Fruit fly (Drosophila melanogaster) whole organism, embryonic: ENCODE results near the gene CG43147.

Experiments used
- Atf-2 ChIP-seq: fragments of 200-800 bp; sonication (Bioruptor generic); optimal IDR thresholded peaks from 2 replicates; lab custom pipeline; 2016; ENCODE audit warnings: missing biosample characterization, missing genetic modification characterization
- CG11723 ChIP-seq: fragments of 200-800 bp; sonication (Bioruptor generic); optimal IDR thresholded peaks from 2 replicates; lab custom pipeline; 2017; ENCODE audit warnings: missing biosample characterization, mild to moderate bottlenecking, missing genetic modification characterization
- CG12155 ChIP-seq: fragments of 200-800 bp; sonication (Bioruptor generic); optimal IDR thresholded peaks from 3 replicates; lab custom pipeline; 2016; ENCODE audit warnings: missing biosample characterization, missing genetic modification characterization
- CG13296 ChIP-seq: fragments of 200-800 bp; sonication (Bioruptor generic); optimal IDR thresholded peaks from 3 replicates; lab custom pipeline; 2018; ENCODE audit warnings: missing biosample characterization, mild to moderate bottlenecking, missing genetic modification characterization
- CG13894 ChIP-seq: fragments of 200-800 bp; sonication (Bioruptor generic); optimal IDR thresholded peaks from 3 replicates; lab custom pipeline; 2018; ENCODE audit warnings: missing biosample characterization, mild to moderate bottlenecking, missing genetic modification characterization, moderate library complexity
- CG1603 ChIP-seq: fragments of 200-800 bp; sonication (Bioruptor generic); optimal IDR thresholded peaks from 2 replicates; lab custom pipeline; 2019; ENCODE audit warnings: missing biosample characterization, mild to moderate bottlenecking, missing genetic modification characterization, moderate library complexity
- CG18476 ChIP-seq: fragments of 200-800 bp; sonication (Bioruptor generic); optimal IDR thresholded peaks from 2 replicates; lab custom pipeline; 2016; ENCODE audit warnings: missing biosample characterization, mild to moderate bottlenecking, missing genetic modification characterization
- CG2116 ChIP-seq: fragments of 200-800 bp; sonication (Bioruptor generic); optimal IDR thresholded peaks from 3 replicates; lab custom pipeline; 2018; ENCODE audit warnings: missing biosample characterization, mild to moderate bottlenecking, missing genetic modification characterization
- CG6254 ChIP-seq: fragments of 200-800 bp; sonication (Bioruptor generic); optimal IDR thresholded peaks from 3 replicates; lab custom pipeline; 2017; ENCODE audit warnings: mild to moderate bottlenecking, missing biosample characterization, missing genetic modification reagents, missing genetic modification characterization
- CG7556 ChIP-seq: fragments of 200-800 bp; sonication (Bioruptor generic); optimal IDR thresholded peaks from 2 replicates; lab custom pipeline; 2017; ENCODE audit warnings: missing biosample characterization, mild to moderate bottlenecking, missing genetic modification characterization
- CG8290 ChIP-seq, 3 experiments: fragments of 200-800 bp; sonication (Bioruptor generic); optimal IDR thresholded peaks; 2 replicates each; lab custom pipeline; 2016 to 2019; ENCODE audit warnings: missing biosample characterization in 3 of 3, missing genetic modification characterization in 3 of 3, mild to moderate bottlenecking in 2 of 3, moderate library complexity in 1 of 3
- CG8478 ChIP-seq: fragments of >200 bp; optimal IDR thresholded peaks from 2 replicates; lab custom pipeline; 2018
- CG8765 ChIP-seq: fragments of 200-800 bp; sonication (Bioruptor generic); IDR thresholded peaks from 2 replicates; pipeline ENCODE4 v1.3.6; 2022; ENCODE audit warnings: missing biosample characterization, missing genetic modification characterization
- Dip2 ChIP-seq: fragments of 200-800 bp; sonication (Bioruptor generic); IDR thresholded peaks from 2 replicates; pipeline ENCODE4 v1.3.6; 2022; ENCODE audit warnings: missing biosample characterization, missing genetic modification characterization
- ERR ChIP-seq: fragments of 200-800 bp; sonication (Bioruptor generic); optimal IDR thresholded peaks from 2 replicates; lab custom pipeline; 2016; ENCODE audit warnings: missing biosample characterization, missing genetic modification characterization
- Ets65A ChIP-seq: fragments of 200-800 bp; sonication (Bioruptor generic); peaks from one replicate; lab custom pipeline; 2016; ENCODE audit warnings: missing biosample characterization, missing genetic modification characterization
- Max ChIP-seq: fragments of 200-800 bp; sonication (Bioruptor generic); optimal IDR thresholded peaks from 2 replicates; lab custom pipeline; 2016; ENCODE audit warnings: missing biosample characterization, mild to moderate bottlenecking, missing genetic modification characterization
- Myb ChIP-seq: fragments of 200-800 bp; sonication (Bioruptor generic); optimal IDR thresholded peaks from 2 replicates; lab custom pipeline; 2016; ENCODE audit warnings: missing biosample characterization, missing genetic modification characterization
- NK7.1 ChIP-seq: fragments of 200-800 bp; sonication (Bioruptor generic); optimal IDR thresholded peaks from 3 replicates; lab custom pipeline; 2016; ENCODE audit warnings: missing biosample characterization, missing genetic modification characterization
- Nf-YA ChIP-seq: fragments of 200-800 bp; sonication (Bioruptor generic); IDR thresholded peaks from 2 replicates; pipeline ENCODE4 v1.3.6; 2022; ENCODE audit warnings: missing biosample characterization, missing genetic modification characterization
- Pdp1 ChIP-seq, 2 experiments: fragments of 200-800 bp; sonication (Bioruptor generic); optimal IDR thresholded peaks; 3 replicates each; lab custom pipeline; 2016; ENCODE audit warnings: missing biosample characterization in 2 of 2, missing genetic modification characterization in 2 of 2, mild to moderate bottlenecking in 1 of 2, moderate library complexity in 1 of 2
- Xrp1 ChIP-seq: fragments of 200-800 bp; sonication (Bioruptor generic); IDR thresholded peaks from 2 replicates; pipeline ENCODE4 v1.3.6; 2022; ENCODE audit warnings: missing biosample characterization, missing genetic modification characterization
- dati ChIP-seq: fragments of 200-800 bp; sonication (Bioruptor generic); IDR thresholded peaks from 2 replicates; pipeline ENCODE4 v1.3.6; 2022; ENCODE audit warnings: missing biosample characterization, missing genetic modification characterization
- gce ChIP-seq: fragments of 200-800 bp; sonication (Bioruptor generic); IDR thresholded peaks from 3 replicates; pipeline ENCODE4 v1.3.6; 2022; ENCODE audit warnings: missing biosample characterization, missing genetic modification characterization
- nerfin-2 ChIP-seq: fragments of 200-800 bp; sonication (Bioruptor generic); IDR thresholded peaks from 2 replicates; pipeline ENCODE4 v1.3.6; 2022; ENCODE audit warnings: missing biosample characterization, missing genetic modification characterization; ENCODE audit not compliant: partially characterized antibody
- odd ChIP-seq: fragments of 200-800 bp; sonication (Bioruptor generic); optimal IDR thresholded peaks from 2 replicates; lab custom pipeline; 2017; ENCODE audit warnings: missing biosample characterization, mild to moderate bottlenecking, missing genetic modification characterization
- onecut ChIP-seq: fragments of 200-800 bp; sonication (Bioruptor generic); IDR thresholded peaks from 2 replicates; pipeline ENCODE4 v1.3.6; 2022; ENCODE audit warnings: missing biosample characterization, missing genetic modification characterization
- pros ChIP-seq: fragments of 200-800 bp; sonication (Bioruptor generic); optimal IDR thresholded peaks from 3 replicates; lab custom pipeline; 2019; ENCODE audit warnings: missing biosample characterization, mild to moderate bottlenecking, missing genetic modification characterization, moderate library complexity
- ranshi ChIP-seq: fragments of 200-800 bp; sonication (Bioruptor generic); IDR thresholded peaks from 2 replicates; pipeline ENCODE4 v1.3.6; 2022; ENCODE audit warnings: missing biosample characterization, missing genetic modification characterization
- repo ChIP-seq: fragments of 200-800 bp; sonication (Bioruptor generic); optimal IDR thresholded peaks from 2 replicates; lab custom pipeline; 2016; ENCODE audit warnings: missing biosample characterization, missing genetic modification characterization
- sens-2 ChIP-seq: fragments of 200-800 bp; sonication (Bioruptor generic); IDR thresholded peaks from 2 replicates; pipeline ENCODE4 v1.3.6; 2022; ENCODE audit warnings: missing biosample characterization, missing genetic modification characterization
- seq ChIP-seq: fragments of 200-800 bp; sonication (Bioruptor generic); IDR thresholded peaks from 2 replicates; pipeline ENCODE4 v1.3.6; 2022; ENCODE audit warnings: missing biosample characterization, missing genetic modification characterization
- toy ChIP-seq: fragments of 200-800 bp; sonication (Bioruptor generic); IDR thresholded peaks from 2 replicates; pipeline ENCODE4 v1.3.6; 2022; ENCODE audit warnings: missing biosample characterization, missing genetic modification characterization
- trh ChIP-seq: fragments of 200-800 bp; sonication (Bioruptor generic); optimal IDR thresholded peaks from 2 replicates; lab custom pipeline; 2016; ENCODE audit warnings: missing biosample characterization, missing genetic modification characterization
- tup ChIP-seq: fragments of 200-800 bp; sonication (Bioruptor generic); optimal IDR thresholded peaks from 2 replicates; lab custom pipeline; 2016; ENCODE audit warnings: missing biosample characterization, mild to moderate bottlenecking, missing genetic modification characterization, moderate library complexity
- wek ChIP-seq: fragments of 200-800 bp; sonication (Bioruptor generic); optimal IDR thresholded peaks from 3 replicates; lab custom pipeline; 2018; ENCODE audit warnings: missing biosample characterization, mild to moderate bottlenecking, missing genetic modification characterization, moderate library complexity
- zen2 ChIP-seq: fragments of 200-800 bp; sonication (Bioruptor generic); IDR thresholded peaks from 3 replicates; pipeline ENCODE4 v1.3.6; 2022; ENCODE audit warnings: missing biosample characterization, missing genetic modification characterization; ENCODE audit not compliant: partially characterized antibody

Gene CG43147

dm6 chr3L:13300052-13300451, at the start of gene CG43147:
CG43147 (minus strand) TSS chr3L:13300152.
- TF ChIP-seq CG2116 (GFP tag; lab: Kevin White, UChicago) (no peak), Pdp1 (GFP tag; optimal IDR thresholded peaks at IDR 0.05; lab: Kevin White, UChicago) (peak in 1 of 2 experiments; percentile 23)

- TF ChIP-seq zen2 (GFP tag; lab: Robert Waterston, UW) (no peak), dati (GFP tag; lab: Robert Waterston, UW) (no peak), Nf-YA (GFP tag; lab: Robert Waterston, UW) (no peak), ranshi (GFP tag; lab: Robert Waterston, UW) (no peak), pros (GFP tag; lab: Kevin White, UChicago) (no peak), CG13296 (GFP tag; lab: Kevin White, UChicago) (no peak)
Observed at dm6 chr3L:13348733-13349132, 48.8 kb upstream of the CG43147 start, which contains the start of gene CG17687. CG17687 (plus strand) TSS chr3L:13349033.

- no peak for TF ChIP-seq CG18476 (GFP tag; lab: Kevin White, UChicago)
- TF ChIP-seq CG13894 (tag; lab: Kevin White, UChicago): no peak
- no peak for TF ChIP-seq gce (GFP tag; lab: Robert Waterston, UW)
- TF ChIP-seq Nf-YA (GFP tag; lab: Robert Waterston, UW): no peak
- TF ChIP-seq Xrp1 (GFP tag; lab: Robert Waterston, UW): no peak
- TF ChIP-seq CG8290 (GFP tag; optimal IDR thresholded peaks at IDR 0.05; lab: Kevin White, UChicago): no peak
- TF ChIP-seq CG8290 (tag; optimal IDR thresholded peaks at IDR 0.05; lab: Kevin White, UChicago): no peak
- TF ChIP-seq seq (GFP tag; lab: Robert Waterston, UW): no peak
- no peak for TF ChIP-seq repo (GFP tag; lab: Kevin White, UChicago)
- no peak for TF ChIP-seq CG8478 (lab: Kevin White, UChicago)
- no peak for TF ChIP-seq toy
- no peak for TF ChIP-seq CG7556 (GFP tag; lab: Kevin White, UChicago)
- no peak for TF ChIP-seq Max (GFP tag; lab: Kevin White, UChicago)
- no peak for TF ChIP-seq wek (GFP tag; lab: Kevin White, UChicago)
- TF ChIP-seq odd (GFP tag; lab: Kevin White, UChicago): no peak
- TF ChIP-seq ERR: no peak
- TF ChIP-seq tup (GFP tag; lab: Kevin White, UChicago): no peak
- no peak for TF ChIP-seq CG8765 (GFP tag; lab: Robert Waterston, UW)
- TF ChIP-seq Myb: no peak
- TF ChIP-seq CG6254 (GFP tag; lab: Kevin White, UChicago): no peak
- TF ChIP-seq CG1603 (tag; lab: Kevin White, UChicago): no peak
- TF ChIP-seq, all 482 proteins: peak for 0
Observed at dm6 chr3L:13328835-13329234, 28.9 kb upstream of the CG43147 start, which contains the start of gene CG14113. CG14113 (plus strand) TSS chr3L:13329135.

DNA sequence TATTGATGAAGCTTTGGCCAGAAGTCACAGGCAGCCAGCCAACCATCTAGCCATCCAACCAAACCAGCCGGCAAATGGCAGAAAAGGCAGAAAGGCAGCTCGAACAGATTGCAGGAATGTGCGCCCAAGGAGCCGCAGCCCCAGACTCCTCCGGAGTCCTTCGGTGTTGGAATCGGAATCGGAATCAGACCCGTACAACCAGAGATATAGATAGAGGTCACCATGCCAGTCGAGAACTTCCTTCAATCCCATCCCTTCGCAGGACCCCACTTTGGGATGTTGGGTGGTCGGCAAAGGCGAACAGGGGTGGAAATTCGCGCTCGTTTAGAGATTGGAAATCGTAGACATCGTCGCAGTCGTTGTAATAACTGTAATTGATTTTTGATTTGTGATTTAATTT, 12.3 kb upstream of the CG43147 start:
- TF ChIP-seq onecut (GFP tag; lab: Robert Waterston, UW): no peak
- no peak for TF ChIP-seq Atf-2 (GFP tag; lab: Kevin White, UChicago)
- TF ChIP-seq CG12155: no peak
- TF ChIP-seq NK7.1 (GFP tag; lab: Kevin White, UChicago): no peak
- TF ChIP-seq sens-2 (GFP tag; lab: Robert Waterston, UW): 0 out of 2 replicates have a peak, but pooled peaks have one; percentile 24
- TF ChIP-seq trh (GFP tag; lab: Kevin White, UChicago): no peak
- TF ChIP-seq Ets65A (GFP tag; lab: Kevin White, UChicago): peak; percentile 3
- no peak for TF ChIP-seq nerfin-2
- TF ChIP-seq Dip2: no peak
- no peak for TF ChIP-seq CG11723 (GFP tag; lab: Kevin White, UChicago)
- TF ChIP-seq CG13894 (tag; lab: Kevin White, UChicago): peak; percentile 91
